Fruit fly (Drosophila melanogaster) whole organism, adult: ENCODE measurements around the gene CG11760.

Experiments used
- CG11617 ChIP-seq: fragments of 200-800 bp; sonication (Bioruptor generic); optimal IDR thresholded peaks from 2 replicates; lab custom pipeline; 2017; ENCODE audit warnings: mild to moderate bottlenecking, missing biosample characterization, missing genetic modification reagents, missing genetic modification characterization
- CG14711 ChIP-seq: fragments of 200-800 bp; sonication (Bioruptor generic); optimal IDR thresholded peaks from 2 replicates; lab custom pipeline; 2018; ENCODE audit warnings: missing biosample characterization, mild to moderate bottlenecking, missing genetic modification characterization, moderate library complexity
- CG1620 ChIP-seq: fragments of 200-800 bp; sonication (Bioruptor generic); optimal IDR thresholded peaks from 2 replicates; lab custom pipeline; 2016; ENCODE audit warnings: missing biosample characterization, missing genetic modification characterization
- CG33017 ChIP-seq: fragments of 200-800 bp; sonication (Bioruptor generic); optimal IDR thresholded peaks from 2 replicates; lab custom pipeline; 2018; ENCODE audit warnings: missing biosample characterization, mild to moderate bottlenecking, missing genetic modification characterization, moderate library complexity
- Crg-1 ChIP-seq: fragments of 200-800 bp; sonication (Bioruptor generic); optimal IDR thresholded peaks from 2 replicates; lab custom pipeline; 2016; ENCODE audit warnings: missing biosample characterization, missing genetic modification characterization
- Hr96 ChIP-seq: fragments of 200-800 bp; sonication (Bioruptor generic); optimal IDR thresholded peaks from 2 replicates; lab custom pipeline; 2016; ENCODE audit warnings: missing biosample characterization, missing genetic modification characterization
- Mnt ChIP-seq: fragments of 200-800 bp; sonication (Bioruptor generic); optimal IDR thresholded peaks from 2 replicates; lab custom pipeline; 2016; ENCODE audit warnings: missing biosample characterization, mild to moderate bottlenecking, missing genetic modification characterization
- bab1 ChIP-seq: fragments of 200-800 bp; sonication (Bioruptor generic); optimal IDR thresholded peaks from 3 replicates; lab custom pipeline; 2019; ENCODE audit warnings: missing biosample characterization, mild to moderate bottlenecking, missing genetic modification characterization, moderate library complexity
- cic ChIP-seq: fragments of 200-800 bp; sonication (Bioruptor generic); optimal IDR thresholded peaks from 2 replicates; lab custom pipeline; 2017; ENCODE audit warnings: missing biosample characterization, mild to moderate bottlenecking, missing genetic modification characterization, moderate library complexity
- ovo ChIP-seq: fragments of 200-800 bp; sonication (Bioruptor generic); optimal IDR thresholded peaks from 2 replicates; lab custom pipeline; 2016; ENCODE audit warnings: missing biosample characterization, missing genetic modification characterization
- tj ChIP-seq: fragments of 200-800 bp; sonication (Bioruptor generic); optimal IDR thresholded peaks from 3 replicates; lab custom pipeline; 2017; ENCODE audit warnings: missing biosample characterization, mild to moderate bottlenecking, missing genetic modification characterization, moderate library complexity

DNA sequence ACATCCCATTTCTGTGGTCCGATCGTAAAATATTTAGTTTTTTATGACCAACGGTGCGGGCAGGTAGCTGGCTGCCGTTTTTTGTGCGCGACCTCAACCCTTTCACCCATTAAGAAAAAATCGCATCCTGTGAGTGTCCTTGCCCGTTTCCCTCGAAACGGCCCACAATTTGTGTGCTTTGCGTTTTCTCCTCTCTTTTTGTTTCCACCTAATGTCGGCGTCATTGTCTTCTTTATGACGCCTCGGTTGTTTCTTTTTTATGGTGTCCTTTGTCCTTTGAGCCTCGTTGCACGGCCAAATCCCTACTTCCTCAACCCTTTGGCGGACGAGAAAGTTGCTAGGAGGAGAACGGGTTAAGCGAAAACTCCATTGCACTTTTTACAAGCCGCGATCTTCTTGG is 17.8 kb upstream of the CG11760 start:
- no peak for TF ChIP-seq Crg-1 (GFP tag; lab: Kevin White, UChicago)
- TF ChIP-seq CG14711 (tag; lab: Kevin White, UChicago): no peak
- no peak for TF ChIP-seq bab1
- TF ChIP-seq CG1620 (GFP tag; lab: Kevin White, UChicago): no peak
- no peak for TF ChIP-seq ovo (GFP tag; lab: Kevin White, UChicago)
- TF ChIP-seq Hr96 (GFP tag; lab: Kevin White, UChicago): no peak
- no peak for TF ChIP-seq CG11617
- no peak for TF ChIP-seq CG33017
- TF ChIP-seq tj (GFP tag; lab: Kevin White, UChicago): no peak
- TF ChIP-seq cic: no peak
- no peak for TF ChIP-seq Mnt (GFP tag; lab: Kevin White, UChicago)
